Worm (Caenorhabditis elegans) whole organism, young adult: ENCODE results near the gene nhr-280.

Experiments
- B0035.1 ChIP-seq: sonication (generic microtip); optimal IDR thresholded peaks from 2 replicates; lab custom pipeline; 2016; ENCODE audit warnings: missing genetic modification characterization, mild to moderate bottlenecking, missing compliant biosample characterization, missing genotype, missing genetic modification reagents
- F39B2.1 ChIP-seq: fragments of 200-800 bp; sonication (Bioruptor generic); IDR thresholded peaks from 2 replicates; pipeline ENCODE4 v1.3.6; 2022; ENCODE audit warnings: missing genetic modification reagents, missing genetic modification characterization, missing compliant biosample characterization
- lag-1 ChIP-seq: fragments of 200-800 bp; sonication (Bioruptor generic); IDR thresholded peaks from 2 replicates; pipeline ENCODE4 v1.3.6; 2022; ENCODE audit warnings: missing genetic modification reagents, missing genetic modification characterization, missing compliant biosample characterization
- madf-10 ChIP-seq: sonication (generic microtip); optimal IDR thresholded peaks from 2 replicates; lab custom pipeline; 2016; ENCODE audit warnings: mild to moderate bottlenecking, missing genetic modification characterization, missing compliant biosample characterization
- nfya-1 ChIP-seq: sonication (generic microtip); optimal IDR thresholded peaks from 2 replicates; lab custom pipeline; 2017; ENCODE audit warnings: antibody characterized with exemption, missing compliant biosample characterization, missing genetic modification characterization, borderline replicate concordance; ENCODE audit not compliant: insufficient read depth

ce11 chrIII:120199-120598 lies 10.4 kb downstream of the nhr-280 start, which contains the start of gene pals-24:
- no peak for TF ChIP-seq F39B2.1 (GFP tag; lab: Robert Waterston, UW)
- TF ChIP-seq madf-10, result no peak
- TF ChIP-seq nfya-1 (tag; lab: Kevin White, UChicago), result no peak
- no peak for TF ChIP-seq B0035.1 (tag; lab: Kevin White, UChicago)
- TF ChIP-seq lag-1 (GFP tag; lab: Robert Waterston, UW), result no peak
